Worm (Caenorhabditis elegans) whole organism, L1 larva: ENCODE measurements around the gene flp-27.

Experiments
- C16A3.4 ChIP-seq: fragments of 150-350 bp; optimal IDR thresholded peaks from 2 replicates; lab custom pipeline; 2014; ENCODE audit warnings: missing biosample characterization, missing genetic modification characterization
- F16B12.6 ChIP-seq: fragments of 150-350 bp; optimal IDR thresholded peaks from 2 replicates; lab custom pipeline; 2014; ENCODE audit warnings: missing biosample characterization, missing genetic modification characterization
- aha-1 ChIP-seq: fragments of 150-350 bp; optimal IDR thresholded peaks from 2 replicates; lab custom pipeline; 2014; ENCODE audit warnings: missing biosample characterization, missing genetic modification characterization
- ama-1 ChIP-seq: fragments of 150-350 bp; optimal IDR thresholded peaks from 2 replicates; lab custom pipeline; 2014
- blmp-1 ChIP-seq: fragments of 150-350 bp; optimal IDR thresholded peaks from 2 replicates; lab custom pipeline; 2014; ENCODE audit warnings: missing biosample characterization, missing genetic modification characterization
- ceh-8 ChIP-seq: fragments of 200-800 bp; sonication (Bioruptor generic); optimal IDR thresholded peaks from 2 replicates; lab custom pipeline; 2018; ENCODE audit warnings: mild to moderate bottlenecking, missing genetic modification characterization, moderate library complexity, missing compliant biosample characterization
- dpl-1 ChIP-seq, 3 experiments: fragments of 150-350 bp in 2 of 3; sonication (generic microtip) in 1 of 3; optimal IDR thresholded peaks; 2 replicates each; lab custom pipeline; 2014 to 2017; ENCODE audit warnings: missing biosample characterization in 3 of 3, missing genetic modification characterization in 3 of 3, missing genetic modification reagents in 3 of 3
- dsc-1 ChIP-seq: sonication (generic microtip); optimal IDR thresholded peaks from 2 replicates; lab custom pipeline; 2016; ENCODE audit warnings: mild to moderate bottlenecking, missing genetic modification characterization, missing compliant biosample characterization
- efl-1 ChIP-seq, 4 experiments: fragments of 150-350 bp; optimal IDR thresholded peaks in 3 of 4; peaks in 1 of 4; 1 replicate in 1 of 4; 2 replicates in 3 of 4; lab custom pipeline; 2014; ENCODE audit warnings: missing biosample characterization in 2 of 4, missing genetic modification characterization in 2 of 4, missing genetic modification reagents in 2 of 4
- egl-13 ChIP-seq: sonication (generic microtip); optimal IDR thresholded peaks from 2 replicates; lab custom pipeline; 2016; ENCODE audit warnings: missing genotype, missing genetic modification reagents, missing genetic modification characterization, missing compliant biosample characterization
- egl-27 ChIP-seq, 2 experiments: fragments of 150-350 bp in 1 of 2; sonication (generic microtip); optimal IDR thresholded peaks; 3 replicates each; lab custom pipeline; 2017 to 2018; ENCODE audit warnings: missing biosample characterization in 2 of 2, missing genetic modification characterization in 2 of 2, missing genetic modification reagents in 2 of 2
- fkh-10 ChIP-seq: sonication (generic microtip); optimal IDR thresholded peaks from 2 replicates; lab custom pipeline; 2017; ENCODE audit warnings: missing biosample characterization, missing genetic modification reagents, missing genetic modification characterization
- fkh-4 ChIP-seq: sonication (generic microtip); optimal IDR thresholded peaks from 2 replicates; lab custom pipeline; 2016; ENCODE audit warnings: missing compliant biosample characterization, missing genetic modification characterization, borderline replicate concordance
- hlh-17 ChIP-seq: fragments of 200-800 bp; sonication (Bioruptor generic); optimal IDR thresholded peaks from 2 replicates; lab custom pipeline; 2018; ENCODE audit warnings: missing genetic modification characterization, mild to moderate bottlenecking, missing compliant biosample characterization, moderate library complexity, borderline replicate concordance
- hlh-4 ChIP-seq: sonication (generic microtip); optimal IDR thresholded peaks from 2 replicates; lab custom pipeline; 2016; ENCODE audit warnings: mild to moderate bottlenecking, missing genetic modification characterization, missing compliant biosample characterization
- irx-1 ChIP-seq: sonication (generic microtip); optimal IDR thresholded peaks from 2 replicates; lab custom pipeline; 2016; ENCODE audit warnings: missing genetic modification characterization, missing compliant biosample characterization
- isw-1 ChIP-seq: fragments of 200-800 bp; sonication (Bioruptor generic); IDR thresholded peaks from 2 replicates; pipeline ENCODE4 v1.3.6; 2022; ENCODE audit warnings: missing genetic modification characterization, missing compliant biosample characterization
- lin-14 ChIP-seq: fragments of 200-800 bp; sonication (Bioruptor generic); optimal IDR thresholded peaks from 2 replicates; lab custom pipeline; 2018; ENCODE audit warnings: mild to moderate bottlenecking, missing genetic modification characterization, moderate library complexity, missing compliant biosample characterization
- lir-3 ChIP-seq: sonication (generic microtip); optimal IDR thresholded peaks from 2 replicates; lab custom pipeline; 2016; ENCODE audit warnings: mild to moderate bottlenecking, missing genetic modification characterization, moderate library complexity, missing compliant biosample characterization; ENCODE audit not compliant: poor library complexity
- mdl-1 ChIP-seq, 2 experiments: fragments of 150-350 bp; optimal IDR thresholded peaks; 2 replicates each; lab custom pipeline; 2014 to 2017; ENCODE audit warnings: missing biosample characterization in 2 of 2, missing genetic modification characterization in 2 of 2, inconsistent platforms in 1 of 2
- mef-2 ChIP-seq: fragments of 150-350 bp; optimal IDR thresholded peaks from 2 replicates; lab custom pipeline; 2014; ENCODE audit warnings: missing biosample characterization, missing genetic modification characterization
- mep-1 ChIP-seq: fragments of 150-350 bp; optimal IDR thresholded peaks from 2 replicates; lab custom pipeline; 2014; ENCODE audit warnings: missing biosample characterization, missing genetic modification characterization
- nhr-11 ChIP-seq: fragments of 150-350 bp; optimal IDR thresholded peaks from 2 replicates; lab custom pipeline; 2014; ENCODE audit warnings: missing biosample characterization, missing genetic modification characterization
- nhr-19 ChIP-seq: fragments of 200-800 bp; sonication (Bioruptor generic); conservative IDR thresholded peaks from 2 replicates; pipeline ENCODE4 v1.3.6; 2022; ENCODE audit warnings: missing genetic modification characterization, missing compliant biosample characterization
- nhr-20 ChIP-seq: sonication (generic microtip); optimal IDR thresholded peaks from 2 replicates; lab custom pipeline; 2016; ENCODE audit warnings: mild to moderate bottlenecking, missing genetic modification characterization, missing compliant biosample characterization
- nhr-71 ChIP-seq: sonication (generic microtip); optimal IDR thresholded peaks from 2 replicates; lab custom pipeline; 2016; ENCODE audit warnings: mild to moderate bottlenecking, missing genetic modification characterization, moderate library complexity, missing compliant biosample characterization
- nhr-77 ChIP-seq: fragments of 150-350 bp; optimal IDR thresholded peaks from 2 replicates; lab custom pipeline; 2014; ENCODE audit warnings: missing biosample characterization, missing genetic modification characterization
- nhr-85 ChIP-seq: sonication (generic microtip); peaks from one replicate; lab custom pipeline; 2016; ENCODE audit warnings: missing genetic modification characterization, inconsistent platforms, missing compliant biosample characterization
- pag-3 ChIP-seq: sonication (generic microtip); optimal IDR thresholded peaks from 2 replicates; lab custom pipeline; 2017; ENCODE audit warnings: missing genetic modification characterization, mild to moderate bottlenecking, missing compliant biosample characterization, antibody characterized with exemption, borderline replicate concordance; ENCODE audit not compliant: insufficient read depth
- skn-1 ChIP-seq: fragments of 150-350 bp; optimal IDR thresholded peaks from 2 replicates; lab custom pipeline; 2014; ENCODE audit warnings: missing biosample characterization, missing genetic modification characterization
- snu-23 ChIP-seq: sonication (generic microtip); optimal IDR thresholded peaks from 2 replicates; lab custom pipeline; 2016; ENCODE audit warnings: missing genetic modification characterization, missing compliant biosample characterization
- swsn-7 ChIP-seq: sonication (generic microtip); optimal IDR thresholded peaks from 2 replicates; lab custom pipeline; 2016; ENCODE audit warnings: missing genetic modification characterization, missing compliant biosample characterization
- tbx-2 ChIP-seq: sonication (generic microtip); optimal IDR thresholded peaks from 2 replicates; lab custom pipeline; 2016; ENCODE audit warnings: missing genetic modification characterization, missing compliant biosample characterization
- tlp-1 ChIP-seq: fragments of 150-350 bp; optimal IDR thresholded peaks from 2 replicates; lab custom pipeline; 2014; ENCODE audit warnings: missing biosample characterization, missing genetic modification characterization
- unc-30 ChIP-seq: sonication (generic microtip); optimal IDR thresholded peaks from 2 replicates; lab custom pipeline; 2017; ENCODE audit warnings: missing biosample characterization, missing genetic modification characterization
- unc-62 ChIP-seq: fragments of 150-350 bp; optimal IDR thresholded peaks from 2 replicates; lab custom pipeline; 2014; ENCODE audit warnings: missing biosample characterization, missing genetic modification reagents, missing genetic modification characterization
- unc-86 ChIP-seq: sonication (generic microtip); optimal IDR thresholded peaks from 2 replicates; lab custom pipeline; 2016; ENCODE audit warnings: missing genetic modification characterization, missing compliant biosample characterization
- unc-98 ChIP-seq: fragments of 200-800 bp; sonication (Bioruptor generic); IDR thresholded peaks from 2 replicates; pipeline ENCODE4 v1.3.6; 2022; ENCODE audit warnings: missing genetic modification characterization, missing compliant biosample characterization
- vab-15 ChIP-seq: sonication (generic microtip); optimal IDR thresholded peaks from 2 replicates; lab custom pipeline; 2017; ENCODE audit warnings: missing genotype, mild to moderate bottlenecking, missing genetic modification characterization, missing compliant biosample characterization
- xbp-1 ChIP-seq: sonication (generic microtip); optimal IDR thresholded peaks from 2 replicates; lab custom pipeline; 2016; ENCODE audit warnings: missing genetic modification characterization, missing compliant biosample characterization

The flp-27 gene

DNA sequence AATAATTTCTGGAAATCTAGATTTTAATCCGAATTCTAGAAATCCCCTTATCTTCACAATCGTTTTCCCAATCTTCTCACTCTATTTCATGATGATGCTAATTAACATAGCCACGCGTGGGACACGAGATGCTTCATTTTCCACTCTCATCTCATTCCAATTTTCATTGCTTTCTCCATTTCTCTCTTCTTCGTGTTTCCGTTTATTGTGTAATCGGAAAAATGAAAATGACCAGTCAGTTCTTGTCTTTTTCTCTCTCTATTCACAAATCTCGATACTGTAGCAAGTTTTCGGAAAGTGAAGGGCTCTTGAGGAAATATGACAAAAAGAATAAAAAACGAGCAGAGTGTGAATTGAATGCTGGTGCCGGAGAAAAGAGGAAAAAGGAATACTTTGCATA lies 23.7 kb downstream of the flp-27 start:
- no peak for TF ChIP-seq egl-27 (tag; optimal IDR thresholded peaks at IDR 0.05; lab: Kevin White, UChicago)
- TF ChIP-seq lin-14 (GFP tag; lab: Kevin White, UChicago) = peak; percentile 55
- peak; percentile 15 for TF ChIP-seq nhr-85
- TF ChIP-seq blmp-1 (tag; lab: Kevin White, UChicago) = peak; percentile 93

DNA sequence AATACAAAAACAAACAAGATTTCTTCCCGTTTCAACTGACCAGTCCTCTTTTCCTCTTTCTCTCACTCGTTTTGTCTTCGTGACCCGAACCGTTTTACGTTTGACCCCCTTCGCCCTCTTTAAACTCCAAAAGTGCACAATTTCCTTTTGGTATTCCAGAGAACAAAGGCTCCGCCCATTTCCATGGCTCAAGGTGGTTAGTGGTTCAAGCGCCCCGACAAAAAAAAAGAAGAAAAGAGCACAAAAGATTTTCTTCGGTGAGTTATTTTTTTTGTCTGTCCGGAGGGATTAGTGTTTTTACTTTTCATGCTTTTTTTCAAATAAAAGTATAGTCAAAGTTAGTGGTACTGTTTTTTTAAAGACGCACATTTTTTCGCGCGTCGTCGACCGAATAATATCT lies 26.7 kb downstream of the flp-27 start, which contains the start of gene osta-2:
Gene osta-2, plus strand, starts transcription at position 160 of the 400 bp plus-strand sequence.
- no peak for TF ChIP-seq ceh-8 (GFP tag; lab: Kevin White, UChicago)
- peak; percentile 27 for TF ChIP-seq lin-14 (GFP tag; lab: Kevin White, UChicago)
- peak; percentile 12 for TF ChIP-seq blmp-1 (tag; lab: Kevin White, UChicago)

DNA sequence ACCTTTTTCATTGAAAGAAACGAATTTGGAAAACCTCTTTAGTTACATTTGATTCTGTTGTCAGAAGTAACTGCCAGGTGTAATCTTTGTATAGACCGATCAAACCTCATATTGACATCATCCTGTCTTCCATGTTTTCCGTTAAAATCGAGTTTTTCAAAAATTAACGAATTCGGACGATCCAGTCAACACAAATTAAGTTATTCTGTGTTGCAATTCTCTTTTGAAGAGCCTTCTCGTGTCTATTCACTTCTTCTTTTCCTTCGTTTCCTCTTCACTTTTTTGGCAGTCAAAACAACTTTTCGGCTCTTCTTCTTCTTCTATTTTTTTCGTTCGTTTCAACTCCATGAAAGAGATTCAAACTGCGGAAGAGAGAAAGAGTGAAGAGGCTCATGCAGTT lies 27.4 kb downstream of the flp-27 start:
- peak; percentile 4 for TF ChIP-seq nhr-71 (tag; lab: Kevin White, UChicago)
- TF ChIP-seq swsn-7 (tag; lab: Kevin White, UChicago) = no peak
- no peak for TF ChIP-seq dsc-1 (tag; lab: Kevin White, UChicago)
- TF ChIP-seq fkh-10 (GFP tag; lab: Kevin White, UChicago) = peak; percentile 90
- TF ChIP-seq hlh-4 (tag; lab: Kevin White, UChicago) = no peak
- TF ChIP-seq ama-1 (lab: Kevin White, UChicago) = no peak
- peak; percentile 77 for TF ChIP-seq lin-14 (GFP tag; lab: Kevin White, UChicago)
- no peak for TF ChIP-seq egl-13 (tag; lab: Kevin White, UChicago)
- no peak for TF ChIP-seq unc-98 (GFP tag; lab: Robert Waterston, UW)
- TF ChIP-seq mdl-1 (tag; optimal IDR thresholded peaks at IDR 0.05; lab: Kevin White, UChicago) = no peak
- peak; percentile 42 for TF ChIP-seq tbx-2 (tag; lab: Kevin White, UChicago)
- TF ChIP-seq, all 84 proteins: peak for 4

DNA sequence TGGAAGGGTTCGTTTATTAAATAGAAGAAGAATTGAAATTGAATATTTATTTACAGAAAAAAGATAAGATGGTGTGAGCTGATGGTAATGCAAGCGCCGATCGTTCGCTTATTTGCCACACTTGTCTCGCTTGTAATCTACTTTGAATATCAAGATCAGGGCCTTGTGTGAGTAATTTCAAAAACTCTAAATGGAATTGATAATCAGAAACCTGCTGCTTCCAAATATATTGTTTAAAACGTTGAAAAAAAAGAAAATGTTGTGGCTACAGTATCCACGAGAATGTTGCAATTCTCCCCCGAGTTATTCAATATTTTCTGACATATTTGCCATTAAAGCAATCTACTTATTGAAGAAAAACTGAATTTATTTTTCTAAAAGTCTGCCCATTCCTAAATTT lies 30.0 kb downstream of the flp-27 start:
- TF ChIP-seq unc-98 (GFP tag; lab: Robert Waterston, UW) (no peak), fkh-4 (tag; lab: Kevin White, UChicago) (no peak), unc-62 (GFP tag; lab: Kevin White, UChicago) (no peak), efl-1 (optimal IDR thresholded peaks at IDR 0.05; lab: Kevin White, UChicago) (no peak), efl-1 (GFP tag; optimal IDR thresholded peaks at IDR 0.05 in 1 of 2; lab: Kevin White, UChicago) (peak in 1 of 2 experiments; percentile 81)

DNA sequence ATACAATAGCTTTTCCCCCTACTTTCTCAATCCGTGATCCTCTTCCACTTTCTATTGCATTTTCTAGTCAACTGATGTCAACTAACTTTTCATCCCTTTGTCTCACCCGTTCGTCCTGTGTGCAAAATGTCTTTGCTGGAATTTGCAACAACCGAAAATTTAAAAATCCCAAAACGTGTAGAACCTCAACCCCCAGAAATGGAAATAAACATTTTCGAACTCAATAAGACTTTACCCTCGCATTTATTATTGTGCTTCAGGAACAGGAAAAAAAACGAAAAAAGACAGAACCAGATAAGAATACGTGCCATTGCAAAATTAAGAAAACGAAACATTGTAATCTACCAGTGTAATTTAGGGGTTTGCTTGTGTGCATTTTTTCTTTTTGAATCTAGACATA lies 31.3 kb downstream of the flp-27 start:
- TF ChIP-seq lir-3 (tag; lab: Kevin White, UChicago) (no peak), aha-1 (tag; lab: Kevin White, UChicago) (no peak), hlh-17 (GFP tag; lab: Kevin White, UChicago) (no peak), snu-23 (GFP tag; lab: Kevin White, UChicago) (peak; percentile 3), blmp-1 (tag; lab: Kevin White, UChicago) (no peak), unc-86 (tag; lab: Kevin White, UChicago) (no peak), egl-13 (tag; lab: Kevin White, UChicago) (no peak), xbp-1 (no peak)

DNA sequence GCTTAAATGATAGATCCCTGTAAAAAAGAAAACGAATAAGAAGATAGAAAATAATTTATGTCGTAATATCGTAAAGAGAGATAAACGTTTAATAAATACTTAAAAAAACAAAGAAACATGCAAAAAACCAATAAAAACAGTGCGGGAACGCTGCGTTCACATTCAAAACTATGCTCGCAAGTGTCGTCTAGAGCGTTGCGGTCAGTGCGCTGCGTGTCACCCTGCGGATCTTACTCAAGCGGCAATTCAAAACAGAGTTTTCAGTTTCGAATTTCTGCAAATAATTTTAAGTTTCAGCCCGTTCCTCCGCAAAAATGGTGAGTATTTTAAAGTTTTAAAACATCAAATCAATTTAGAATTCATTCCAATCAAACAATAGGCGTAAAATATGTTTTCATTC lies 34.0 kb downstream of the flp-27 start, which contains the start of the genes tiar-1 and lelo-4:
Gene tiar-1, minus strand, starts transcription at position 17 of the 400 bp plus-strand sequence.
Gene lelo-4, plus strand, starts transcription at position 118 of the 400 bp plus-strand sequence.
- TF ChIP-seq nhr-11 = no peak
- TF ChIP-seq dsc-1 (tag; lab: Kevin White, UChicago) = no peak
- TF ChIP-seq tlp-1 (tag; lab: Kevin White, UChicago) = no peak
- TF ChIP-seq dpl-1 (GFP tag; optimal IDR thresholded peaks at IDR 0.05; lab: Kevin White, UChicago) = peak; percentile 85 to 94 (median 87)
- TF ChIP-seq unc-86 (tag; lab: Kevin White, UChicago) = peak; percentile 29
- TF ChIP-seq lir-3 (tag; lab: Kevin White, UChicago) = peak; percentile 42
- peak; percentile 66 for TF ChIP-seq C16A3.4 (tag; lab: Kevin White, UChicago)
- TF ChIP-seq mef-2 = no peak
- TF ChIP-seq unc-30 (tag; lab: Kevin White, UChicago) = no peak
- peak; percentile 80 for TF ChIP-seq mep-1
- TF ChIP-seq vab-15 = no peak
- TF ChIP-seq isw-1 = peak; percentile 50
- TF ChIP-seq tbx-2 (tag; lab: Kevin White, UChicago) = peak; percentile 57
- peak; percentile 50 for TF ChIP-seq nhr-19 (GFP tag; lab: Robert Waterston, UW)
- no peak for TF ChIP-seq egl-27 (tag; optimal IDR thresholded peaks at IDR 0.05; lab: Kevin White, UChicago)
- TF ChIP-seq pag-3 (tag; lab: Kevin White, UChicago) = no peak
- peak; percentile 57 for TF ChIP-seq F16B12.6
- TF ChIP-seq unc-98 (GFP tag; lab: Robert Waterston, UW) = no peak
- TF ChIP-seq nhr-77 (tag; lab: Kevin White, UChicago) = peak; percentile 29
- no peak for TF ChIP-seq irx-1
- peak; percentile 58 for TF ChIP-seq skn-1 (tag; lab: Kevin White, UChicago)
- no peak for TF ChIP-seq ceh-8 (GFP tag; lab: Kevin White, UChicago)
- peak; percentile 68 for TF ChIP-seq nhr-20 (tag; lab: Kevin White, UChicago)
